Worm (Caenorhabditis elegans) whole organism, young adult: Measurements from ENCODE around the gene F38A1.11.

ENCODE experiments used
- F22D6.2 ChIP-seq: sonication (generic microtip); optimal IDR thresholded peaks from 2 replicates; lab custom pipeline; 2016; ENCODE audit warnings: mild to moderate bottlenecking, missing genetic modification characterization, missing compliant biosample characterization
- F52B5.7 ChIP-seq: sonication (generic microtip); optimal IDR thresholded peaks from 2 replicates; lab custom pipeline; 2016; ENCODE audit warnings: mild to moderate bottlenecking, missing genetic modification characterization, missing compliant biosample characterization
- F55B11.4 ChIP-seq: sonication (generic microtip); optimal IDR thresholded peaks from 2 replicates; lab custom pipeline; 2016; ENCODE audit warnings: missing compliant biosample characterization, missing genetic modification characterization, borderline replicate concordance; ENCODE audit not compliant: insufficient read depth
- F57A8.1 ChIP-seq: fragments of 200-800 bp; sonication (Bioruptor generic); optimal IDR thresholded peaks from 2 replicates; lab custom pipeline; 2018; ENCODE audit warnings: mild to moderate bottlenecking, missing genetic modification characterization, moderate library complexity, missing compliant biosample characterization
- F57C9.4 ChIP-seq: sonication (generic microtip); optimal IDR thresholded peaks from 2 replicates; lab custom pipeline; 2017; ENCODE audit warnings: mild to moderate bottlenecking, missing genetic modification characterization, missing compliant biosample characterization
- T07F8.4 ChIP-seq: sonication (generic microtip); optimal IDR thresholded peaks from 2 replicates; lab custom pipeline; 2016; ENCODE audit warnings: mild to moderate bottlenecking, missing genetic modification characterization, moderate library complexity, missing compliant biosample characterization
- T26A5.8 ChIP-seq: sonication (generic microtip); optimal IDR thresholded peaks from 2 replicates; lab custom pipeline; 2016; ENCODE audit warnings: missing genetic modification characterization, missing compliant biosample characterization
- Y53F4B.3 ChIP-seq: fragments of 200-800 bp; sonication (Bioruptor generic); IDR thresholded peaks from 2 replicates; pipeline ENCODE4 v1.3.6; 2022; ENCODE audit warnings: missing genetic modification reagents, missing genetic modification characterization, missing compliant biosample characterization
- Y53G8AR.9 ChIP-seq: fragments of 200-800 bp; sonication (Bioruptor generic); conservative IDR thresholded peaks from 2 replicates; pipeline ENCODE4 v1.3.6; 2022; ENCODE audit warnings: missing genetic modification reagents, missing genetic modification characterization, missing compliant biosample characterization
- Y67H2A.10 ChIP-seq: fragments of 200-800 bp; sonication (Bioruptor generic); conservative IDR thresholded peaks from 2 replicates; pipeline ENCODE4 v1.3.6; 2022; ENCODE audit warnings: missing genetic modification reagents, missing genetic modification characterization, missing compliant biosample characterization
- Y95B8A.8 ChIP-seq: fragments of 200-800 bp; sonication (Bioruptor generic); IDR thresholded peaks from 2 replicates; pipeline ENCODE4 v1.3.6; 2022; ENCODE audit warnings: missing genetic modification reagents, missing genetic modification characterization, missing compliant biosample characterization
- akir-1 ChIP-seq: fragments of 200-800 bp; sonication (Bioruptor generic); optimal IDR thresholded peaks from 2 replicates; lab custom pipeline; 2018; ENCODE audit warnings: mild to moderate bottlenecking, missing genetic modification characterization, moderate library complexity, missing compliant biosample characterization
- ama-1 ChIP-seq, 3 experiments: fragments of 150-350 bp in 1 of 3; sonication (generic microtip) in 2 of 3; optimal IDR thresholded peaks; 2 replicates each; lab custom pipeline; 2014 to 2018; ENCODE audit warnings: missing biosample characterization in 2 of 3, missing genetic modification characterization in 2 of 3, missing genetic modification reagents in 2 of 3
- atf-7 ChIP-seq: sonication (generic microtip); optimal IDR thresholded peaks from 2 replicates; lab custom pipeline; 2017; ENCODE audit warnings: mild to moderate bottlenecking, missing genetic modification characterization, missing compliant biosample characterization
- attf-5 ChIP-seq: fragments of 200-800 bp; sonication (Bioruptor generic); optimal IDR thresholded peaks from 2 replicates; lab custom pipeline; 2018; ENCODE audit warnings: mild to moderate bottlenecking, missing genetic modification characterization, missing compliant biosample characterization
- ccch-3 ChIP-seq: fragments of 200-800 bp; sonication (Bioruptor generic); optimal IDR thresholded peaks from 2 replicates; lab custom pipeline; 2018; ENCODE audit warnings: mild to moderate bottlenecking, missing genetic modification characterization, missing compliant biosample characterization
- cebp-2 ChIP-seq: fragments of 200-800 bp; sonication (Bioruptor generic); IDR thresholded peaks from 2 replicates; pipeline ENCODE4 v1.3.6; 2022; ENCODE audit warnings: missing genetic modification characterization, missing compliant biosample characterization
- ceh-27 ChIP-seq: fragments of 200-800 bp; sonication (Bioruptor generic); optimal IDR thresholded peaks from 2 replicates; lab custom pipeline; 2018; ENCODE audit warnings: mild to moderate bottlenecking, missing genetic modification characterization, moderate library complexity, missing compliant biosample characterization
- ceh-79 ChIP-seq: sonication (generic microtip); optimal IDR thresholded peaks from 2 replicates; lab custom pipeline; 2017; ENCODE audit warnings: mild to moderate bottlenecking, missing genetic modification characterization, missing compliant biosample characterization
- die-1 ChIP-seq: sonication (generic microtip); optimal IDR thresholded peaks from 2 replicates; lab custom pipeline; 2016; ENCODE audit warnings: missing genotype, mild to moderate bottlenecking, missing genetic modification characterization, missing compliant biosample characterization
- dpff-1 ChIP-seq: sonication (generic microtip); optimal IDR thresholded peaks from 2 replicates; lab custom pipeline; 2017; ENCODE audit warnings: mild to moderate bottlenecking, missing genetic modification characterization, missing compliant biosample characterization
- egl-18 ChIP-seq: fragments of 200-800 bp; sonication (Bioruptor generic); IDR thresholded peaks from 2 replicates; pipeline ENCODE4 v1.3.6; 2022; ENCODE audit warnings: missing genetic modification reagents, missing genetic modification characterization, missing compliant biosample characterization
- ekl-4 ChIP-seq: fragments of 200-800 bp; sonication (Bioruptor generic); IDR thresholded peaks from 2 replicates; pipeline ENCODE4 v1.3.6; 2022; ENCODE audit warnings: missing genetic modification reagents, missing genetic modification characterization, missing compliant biosample characterization
- him-1 ChIP-seq: sonication (generic microtip); optimal IDR thresholded peaks from 2 replicates; lab custom pipeline; 2016; ENCODE audit warnings: missing genotype, missing genetic modification reagents, missing genetic modification characterization, missing compliant biosample characterization
- hlh-12 ChIP-seq: sonication (generic microtip); optimal IDR thresholded peaks from 2 replicates; lab custom pipeline; 2016; ENCODE audit warnings: missing genetic modification characterization, missing compliant biosample characterization
- hrde-1 ChIP-seq: sonication (generic microtip); optimal IDR thresholded peaks from 2 replicates; lab custom pipeline; 2016; ENCODE audit warnings: missing genetic modification characterization, mild to moderate bottlenecking, missing compliant biosample characterization, moderate library complexity, missing genotype, missing genetic modification reagents, borderline replicate concordance
- hsf-1 ChIP-seq: fragments of 200-800 bp; sonication (Bioruptor generic); IDR thresholded peaks from 2 replicates; pipeline ENCODE4 v1.3.6; 2022; ENCODE audit warnings: missing genetic modification reagents, missing genetic modification characterization, missing compliant biosample characterization
- lag-1 ChIP-seq: fragments of 200-800 bp; sonication (Bioruptor generic); IDR thresholded peaks from 2 replicates; pipeline ENCODE4 v1.3.6; 2022; ENCODE audit warnings: missing genetic modification reagents, missing genetic modification characterization, missing compliant biosample characterization
- lin-26 ChIP-seq: fragments of 200-800 bp; sonication (Bioruptor generic); IDR thresholded peaks from 2 replicates; pipeline ENCODE4 v1.3.6; 2022; ENCODE audit warnings: missing genetic modification reagents, missing genetic modification characterization, missing compliant biosample characterization
- lin-40 ChIP-seq: sonication (generic microtip); optimal IDR thresholded peaks from 2 replicates; lab custom pipeline; 2016; ENCODE audit warnings: missing genetic modification characterization, mild to moderate bottlenecking, missing compliant biosample characterization, missing genotype, missing genetic modification reagents
- lsy-27 ChIP-seq: sonication (generic microtip); optimal IDR thresholded peaks from 2 replicates; lab custom pipeline; 2017; ENCODE audit warnings: missing genetic modification characterization, mild to moderate bottlenecking, missing compliant biosample characterization, antibody characterized with exemption, missing genotype, borderline replicate concordance; ENCODE audit not compliant: insufficient read depth
- madf-3 ChIP-seq: fragments of 200-800 bp; sonication (Bioruptor generic); IDR thresholded peaks from 2 replicates; pipeline ENCODE4 v1.3.6; 2022; ENCODE audit warnings: missing genetic modification reagents, missing genetic modification characterization, missing compliant biosample characterization
- madf-6 ChIP-seq: fragments of 200-800 bp; sonication (Bioruptor generic); IDR thresholded peaks from 2 replicates; pipeline ENCODE4 v1.3.6; 2022; ENCODE audit warnings: missing genetic modification reagents, missing genetic modification characterization, missing compliant biosample characterization
- mes-4 ChIP-seq: sonication (generic microtip); optimal IDR thresholded peaks from 2 replicates; lab custom pipeline; 2016; ENCODE audit warnings: missing genotype, missing genetic modification characterization, missing compliant biosample characterization
- mxl-1 ChIP-seq: sonication (generic microtip); optimal IDR thresholded peaks from 2 replicates; lab custom pipeline; 2016; ENCODE audit warnings: missing genetic modification characterization, missing compliant biosample characterization
- nfya-1 ChIP-seq: sonication (generic microtip); optimal IDR thresholded peaks from 2 replicates; lab custom pipeline; 2017; ENCODE audit warnings: antibody characterized with exemption, missing compliant biosample characterization, missing genetic modification characterization, borderline replicate concordance; ENCODE audit not compliant: insufficient read depth
- nhr-27 ChIP-seq: fragments of 200-800 bp; sonication (Bioruptor generic); optimal IDR thresholded peaks from 2 replicates; lab custom pipeline; 2018; ENCODE audit warnings: mild to moderate bottlenecking, missing genetic modification characterization, moderate library complexity, missing compliant biosample characterization
- nhr-80 ChIP-seq: sonication (generic microtip); optimal IDR thresholded peaks from 2 replicates; lab custom pipeline; 2016; ENCODE audit warnings: missing genetic modification characterization, missing compliant biosample characterization
- sdz-38 ChIP-seq: sonication (generic microtip); optimal IDR thresholded peaks from 2 replicates; lab custom pipeline; 2016; ENCODE audit warnings: missing genotype, missing genetic modification characterization, missing compliant biosample characterization
- sea-2 ChIP-seq: fragments of 200-800 bp; sonication (Bioruptor generic); IDR thresholded peaks from 2 replicates; pipeline ENCODE4 v1.3.6; 2022; ENCODE audit warnings: missing genetic modification characterization, missing compliant biosample characterization
- snpc-3.4 ChIP-seq: sonication (generic microtip); optimal IDR thresholded peaks from 2 replicates; lab custom pipeline; 2017; ENCODE audit warnings: missing genetic modification characterization, mild to moderate bottlenecking, missing compliant biosample characterization, antibody characterized with exemption, moderate library complexity, missing genotype, missing genetic modification reagents
- sptf-2 ChIP-seq: fragments of 200-800 bp; sonication (Bioruptor generic); optimal IDR thresholded peaks from 2 replicates; lab custom pipeline; 2018; ENCODE audit warnings: mild to moderate bottlenecking, missing genetic modification characterization, missing compliant biosample characterization
- tbp1 ChIP-seq: fragments of 200-800 bp; sonication (Bioruptor generic); optimal IDR thresholded peaks from 2 replicates; lab custom pipeline; 2018; ENCODE audit warnings: mild to moderate bottlenecking, missing genetic modification characterization, missing compliant biosample characterization
- ztf-28 ChIP-seq: fragments of 200-800 bp; sonication (Bioruptor generic); IDR thresholded peaks from 2 replicates; pipeline ENCODE4 v1.3.6; 2022; ENCODE audit warnings: missing genetic modification reagents, missing genetic modification characterization, missing compliant biosample characterization

F38A1.11 gene

DNA sequence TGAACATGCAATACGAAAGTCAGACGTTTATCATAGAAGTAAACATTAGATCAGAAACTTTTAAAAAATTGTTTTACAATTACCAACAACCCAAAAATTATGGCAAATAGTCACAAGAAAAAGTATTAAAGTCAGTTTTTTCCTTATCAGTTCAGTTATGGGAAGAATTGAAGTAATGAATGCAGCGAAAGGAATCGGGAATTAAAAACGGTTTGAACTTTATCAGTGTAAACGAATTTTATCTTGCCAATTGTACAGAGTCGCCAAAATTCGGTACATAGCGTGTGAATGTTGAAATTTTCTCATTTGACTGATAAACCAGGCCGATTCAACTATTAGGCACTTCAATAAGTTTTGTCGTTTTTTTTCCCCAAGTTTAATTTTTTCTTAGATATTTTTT, 19.0 kb downstream of the F38A1.11 start:
- TF ChIP-seq Y67H2A.10 (GFP tag; lab: Robert Waterston, UW) (no peak), nhr-80 (tag; lab: Kevin White, UChicago) (peak; percentile 82), Y53F4B.3 (GFP tag; lab: Robert Waterston, UW) (no peak)

- TF ChIP-seq tbp1 (GFP tag; lab: Kevin White, UChicago): no peak
- no peak for TF ChIP-seq hrde-1 (tag; lab: Kevin White, UChicago)
- TF ChIP-seq T07F8.4 (tag; lab: Kevin White, UChicago): no peak
- TF ChIP-seq F22D6.2 (tag; lab: Kevin White, UChicago): no peak
- no peak for TF ChIP-seq ccch-3 (GFP tag; lab: Kevin White, UChicago)
- TF ChIP-seq lsy-27 (tag; lab: Kevin White, UChicago): no peak
- TF ChIP-seq T26A5.8 (tag; lab: Kevin White, UChicago): no peak
- no peak for TF ChIP-seq F57C9.4 (tag; lab: Kevin White, UChicago)
- no peak for TF ChIP-seq akir-1 (GFP tag; lab: Kevin White, UChicago)
- TF ChIP-seq dpff-1 (tag; lab: Kevin White, UChicago): no peak
- no peak for TF ChIP-seq lin-26
- TF ChIP-seq ztf-28: no peak
- no peak for TF ChIP-seq F52B5.7 (tag; lab: Kevin White, UChicago)
- TF ChIP-seq nfya-1 (tag; lab: Kevin White, UChicago): no peak
- TF ChIP-seq madf-3: no peak
- no peak for TF ChIP-seq F57A8.1 (GFP tag; lab: Kevin White, UChicago)
- TF ChIP-seq Y53G8AR.9: no peak
- TF ChIP-seq ekl-4 (GFP tag; lab: Robert Waterston, UW): no peak
- TF ChIP-seq ama-1 (optimal IDR thresholded peaks at IDR 0.05; lab: Kevin White, UChicago): no peak
- no peak for TF ChIP-seq ama-1 (GFP tag; optimal IDR thresholded peaks at IDR 0.05; lab: Kevin White, UChicago)
- TF ChIP-seq, all 124 proteins: peak for 0
Measured at ce11 chrIV:1266724-1267123, 19.5 kb downstream of the F38A1.11 start, which contains the start of gene clec-170. Gene clec-170, plus strand, starts transcription at chrIV:1266866.

- peak; percentile 67 for TF ChIP-seq madf-6
- TF ChIP-seq him-1 (tag; lab: Kevin White, UChicago): no peak
- no peak for TF ChIP-seq snpc-3.4 (tag; lab: Kevin White, UChicago)
- no peak for TF ChIP-seq tbp1 (GFP tag; lab: Kevin White, UChicago)
- no peak for TF ChIP-seq die-1 (tag; lab: Kevin White, UChicago)
- no peak for TF ChIP-seq nhr-27 (tag; lab: Kevin White, UChicago)
- no peak for TF ChIP-seq mxl-1 (tag; lab: Kevin White, UChicago)
- no peak for TF ChIP-seq lin-40 (tag; lab: Kevin White, UChicago)
- no peak for TF ChIP-seq nfya-1 (tag; lab: Kevin White, UChicago)
- no peak for TF ChIP-seq sptf-2 (GFP tag; lab: Kevin White, UChicago)
- no peak for TF ChIP-seq hrde-1 (tag; lab: Kevin White, UChicago)
- TF ChIP-seq attf-5: peak; percentile 87
- TF ChIP-seq cebp-2 (GFP tag; lab: Robert Waterston, UW): no peak
- peak; percentile 61 for TF ChIP-seq ekl-4 (GFP tag; lab: Robert Waterston, UW)
- no peak for TF ChIP-seq atf-7 (tag; lab: Kevin White, UChicago)
- TF ChIP-seq hsf-1 (GFP tag; lab: Robert Waterston, UW): no peak
- TF ChIP-seq F22D6.2 (tag; lab: Kevin White, UChicago): no peak
- no peak for TF ChIP-seq hlh-12 (tag; lab: Kevin White, UChicago)
- no peak for TF ChIP-seq ztf-28
- TF ChIP-seq akir-1 (GFP tag; lab: Kevin White, UChicago): no peak
- TF ChIP-seq ceh-27 (GFP tag; lab: Kevin White, UChicago): peak; percentile 9
- TF ChIP-seq egl-18 (GFP tag; lab: Robert Waterston, UW): no peak
- TF ChIP-seq sea-2 (GFP tag; lab: Robert Waterston, UW): no peak
- TF ChIP-seq sdz-38 (tag; lab: Kevin White, UChicago): no peak
- TF ChIP-seq ceh-79 (tag; lab: Kevin White, UChicago): no peak
- TF ChIP-seq F55B11.4: no peak
- TF ChIP-seq Y95B8A.8: no peak
- no peak for TF ChIP-seq mes-4 (tag; lab: Kevin White, UChicago)
- TF ChIP-seq lag-1 (GFP tag; lab: Robert Waterston, UW): no peak
- TF ChIP-seq F52B5.7 (tag; lab: Kevin White, UChicago): no peak
- TF ChIP-seq dpff-1 (tag; lab: Kevin White, UChicago): no peak
Measured at ce11 chrIV:1274583-1274982, 27.4 kb downstream of the F38A1.11 start, which contains the start of gene C09E9.1. Gene C09E9.1, plus strand, starts transcription at chrIV:1274868.
